Fruit fly (Drosophila melanogaster) whole organism, pupa: ENCODE results near the gene dan.

ENCODE experiments used
- CG10348 ChIP-seq: fragments of 200-800 bp; sonication (Bioruptor generic); IDR thresholded peaks from 2 replicates; pipeline ENCODE4 v1.3.6; 2022; ENCODE audit warnings: missing biosample characterization, missing genetic modification characterization
- CG15710 ChIP-seq: fragments of 200-800 bp; sonication (Bioruptor generic); optimal IDR thresholded peaks from 2 replicates; lab custom pipeline; 2018; ENCODE audit warnings: missing biosample characterization, mild to moderate bottlenecking, missing genetic modification characterization, moderate library complexity
- CG32121 ChIP-seq: fragments of 200-800 bp; sonication (Bioruptor generic); IDR thresholded peaks from 2 replicates; pipeline ENCODE4 v1.3.6; 2022; ENCODE audit warnings: missing biosample characterization, missing genetic modification characterization
- CG8159 ChIP-seq: fragments of 200-800 bp; sonication (Bioruptor generic); optimal IDR thresholded peaks from 3 replicates; lab custom pipeline; 2018; ENCODE audit warnings: missing biosample characterization, mild to moderate bottlenecking, missing genetic modification characterization, moderate library complexity
- EcR ChIP-seq: fragments of 200-800 bp; sonication (Bioruptor generic); optimal IDR thresholded peaks from 3 replicates; lab custom pipeline; 2019; ENCODE audit warnings: missing biosample characterization, missing genetic modification characterization, mild to moderate bottlenecking, moderate library complexity, missing genetic modification reagents
- Pif1A ChIP-seq: fragments of 200-800 bp; sonication (Bioruptor generic); optimal IDR thresholded peaks from 3 replicates; lab custom pipeline; 2016; ENCODE audit warnings: missing biosample characterization, missing genetic modification characterization
- Pif1B ChIP-seq: fragments of 200-800 bp; sonication (Bioruptor generic); optimal IDR thresholded peaks from 3 replicates; lab custom pipeline; 2016; ENCODE audit warnings: missing biosample characterization, missing genetic modification characterization
- fd96Ca ChIP-seq: fragments of 200-800 bp; sonication (Bioruptor generic); IDR thresholded peaks from 3 replicates; pipeline ENCODE4 v1.3.6; 2022; ENCODE audit warnings: missing biosample characterization, missing genetic modification characterization
- gl ChIP-seq: fragments of 200-800 bp; sonication (Bioruptor generic); optimal IDR thresholded peaks from 2 replicates; lab custom pipeline; 2018; ENCODE audit warnings: missing biosample characterization, mild to moderate bottlenecking, missing genetic modification characterization
- rn ChIP-seq: fragments of 200-800 bp; sonication (Bioruptor generic); IDR thresholded peaks from 2 replicates; pipeline ENCODE4 v1.3.6; 2022; ENCODE audit warnings: missing biosample characterization, missing genetic modification characterization

- TF ChIP-seq CG15710 (tag; lab: Kevin White, UChicago) (no peak), CG8159 (tag; lab: Kevin White, UChicago) (no peak), gl (no peak), rn (GFP tag; lab: Robert Waterston, UW) (no peak), Pif1A (GFP tag; lab: Kevin White, UChicago) (no peak), EcR (no peak), fd96Ca (GFP tag; lab: Robert Waterston, UW) (no peak), CG32121 (GFP tag; lab: Robert Waterston, UW) (no peak), Pif1B (GFP tag; lab: Kevin White, UChicago) (no peak), CG10348 (GFP tag; lab: Robert Waterston, UW) (no peak)
These were observed 46.4 kb upstream of the dan start, which contains the start of gene danr for dm6 chr3R:25137565-25138367.
